Worm (Caenorhabditis elegans): ENCODE data around the gene grl-28.
"Not testable (repeated sequence)": the region's sequence is repeated elsewhere in the genome, so short reads cannot be mapped to it uniquely, and the experiment has no call there.

grl-28 gene

ce11 chrV:3558744-3559143 lies 7.1 kb upstream of the grl-28 start, which contains the start of gene T24A6.1:
T24A6.1 (plus strand) TSS chrV:3559044.
- TF ChIP-seq ztf-28 (GFP tag; IDR thresholded peaks at IDR 0.05); mel-28 (tag; optimal IDR thresholded peaks at IDR 0.05; ENCODE audit: borderline replicate concordance); sdz-38 (tag; optimal IDR thresholded peaks at IDR 0.05): not testable (repeated sequence)

- TF ChIP-seq zfh-2 (GFP tag; conservative IDR thresholded peaks at IDR 0.05) (peak; percentile 59), nfya-2 (GFP tag; IDR thresholded peaks at IDR 0.05) (no peak)
Observed at ce11 chrV:3557422-3557821, 5.8 kb upstream of the grl-28 start, which contains the start of gene grl-31. grl-31 (minus strand) TSS chrV:3557778.

ce11 chrV:3555986-3556385 lies 4.3 kb upstream of the grl-28 start, which contains the start of gene grl-30:
grl-30 (plus strand) TSS chrV:3556286.
- TF ChIP-seq F57C9.4 (tag; optimal IDR thresholded peaks at IDR 0.05) = no peak
- TF ChIP-seq C17E4.6 (GFP tag; IDR thresholded peaks at IDR 0.05) = no peak
- TF ChIP-seq lin-26 (GFP tag; IDR thresholded peaks at IDR 0.05) = no peak
- no peak for TF ChIP-seq cebp-1 (GFP tag; IDR thresholded peaks at IDR 0.05)
- TF ChIP-seq cebp-1 (tag; optimal IDR thresholded peaks at IDR 0.05) = no peak

- TF ChIP-seq ztf-22 (GFP tag; optimal IDR thresholded peaks at IDR 0.05) = no peak
- peak; percentile 74; the same call in 1 of the 2 replicates for TF ChIP-seq egrh-3 (GFP tag; IDR thresholded peaks at IDR 0.05)
- TF ChIP-seq zfh-2 (GFP tag; conservative IDR thresholded peaks at IDR 0.05) = peak; percentile 85
Observed at ce11 chrV:3554869-3555268, 3.2 kb upstream of the grl-28 start, which contains the start of gene grl-29. grl-29 (minus strand) TSS chrV:3555236.

ce11 chrV:3552740-3553469 lies 1.2 kb upstream of the grl-28 start, which contains the start of gene T24A6.20:
T24A6.20 (plus strand) TSS chrV:3553134.
- TF ChIP-seq nhr-80 (tag; optimal IDR thresholded peaks at IDR 0.05) = peak; percentile 56
- no peak for TF ChIP-seq aptf-3 (GFP tag; IDR thresholded peaks at IDR 0.05)

- TF ChIP-seq ztf-6 (GFP tag; IDR thresholded peaks at IDR 0.05) (no peak), snpc-3.4 (tag; optimal IDR thresholded peaks at IDR 0.05) (no peak), akir-1 (GFP tag; optimal IDR thresholded peaks at IDR 0.05) (no peak)
Observed at ce11 chrV:3549553-3549952, 2.1 kb downstream of the grl-28 start, which contains the start of gene sri-21. sri-21 (plus strand) TSS chrV:3549853.

ce11 chrV:3548798-3549197 lies 2.9 kb downstream of the grl-28 start, which contains the start of gene srw-130:
srw-130 (minus strand) TSS chrV:3548898.
- TF ChIP-seq snpc-4 (GFP tag; optimal IDR thresholded peaks at IDR 0.05) (no peak), snpc-4 (tag; optimal IDR thresholded peaks at IDR 0.05) (no peak), ztf-26 (tag; optimal IDR thresholded peaks at IDR 0.05) (no peak), Y79H2A.3 (GFP tag; conservative IDR thresholded peaks at IDR 0.05) (no peak), D2030.7 (GFP tag; IDR thresholded peaks at IDR 0.05) (no peak), hlh-12 (tag; optimal IDR thresholded peaks at IDR 0.05) (no peak)

- TF ChIP-seq madf-8 (GFP tag; conservative IDR thresholded peaks at IDR 0.05) (no peak), ceh-91 (GFP tag; IDR thresholded peaks at IDR 0.05) (no peak), nfya-1 (tag; optimal IDR thresholded peaks at IDR 0.05; ENCODE audit: borderline replicate concordance, insufficient read depth) (no peak), F22D6.2 (tag; optimal IDR thresholded peaks at IDR 0.05) (no peak), nhr-120 (GFP tag; IDR thresholded peaks at IDR 0.05) (no peak), nfyb-1 (GFP tag; IDR thresholded peaks at IDR 0.05) (no peak), ekl-4 (GFP tag; IDR thresholded peaks at IDR 0.05) (no peak), hmg-20 (GFP tag; IDR thresholded peaks at IDR 0.05) (no peak), ZK185.1 (tag; optimal IDR thresholded peaks at IDR 0.05; ENCODE audit: poor library complexity, severe bottlenecking) (no peak), F33H1.4 (GFP tag; IDR thresholded peaks at IDR 0.05) (no peak), nfya-2 (GFP tag; IDR thresholded peaks at IDR 0.05) (no peak), rpc-1 (optimal IDR thresholded peaks at IDR 0.05) (no peak), rpc-1 (tag; optimal IDR thresholded peaks at IDR 0.05) (no peak), ceh-58 (GFP tag; IDR thresholded peaks at IDR 0.05) (no peak)
Observed at ce11 chrV:3546517-3546916, 5.1 kb downstream of the grl-28 start, which contains the start of gene srbc-68. srbc-68 (minus strand) TSS chrV:3546617.

All from whole organism, young adult.